Fruit fly (Drosophila melanogaster) whole organism: Measurements from ENCODE around the gene Cyt-c1L.

Source experiments
- CG8478 ChIP-seq: fragments of >200 bp; optimal IDR thresholded peaks from 2 replicates; lab custom pipeline; 2018; ENCODE audit warnings: inconsistent platforms
- EcR ChIP-seq, 2 experiments: fragments of >200 bp; optimal IDR thresholded peaks; 2 replicates each; lab custom pipeline; 2017; ENCODE audit warnings: missing biosample characterization in 2 of 2, missing genetic modification characterization in 2 of 2, missing genetic modification reagents in 2 of 2
- pan ChIP-seq: fragments of >200 bp; optimal IDR thresholded peaks from 2 replicates; lab custom pipeline; 2017
- psq ChIP-seq: fragments of >200 bp; optimal IDR thresholded peaks from 2 replicates; lab custom pipeline; 2017
- usp ChIP-seq: fragments of >200 bp; optimal IDR thresholded peaks from 2 replicates; lab custom pipeline; 2017; ENCODE audit warnings: missing biosample characterization, missing genetic modification characterization, mixed read lengths

dm6 chr3R:29153197-29153644, 50.7 kb downstream of the Cyt-c1L start, which contains the start of the genes Slbp and Rpn2:
- TF ChIP-seq pan (lab: Kevin White, UChicago) (no peak), psq (lab: Kevin White, UChicago) (no peak), EcR (GFP tag; optimal IDR thresholded peaks at IDR 0.05; lab: Kevin White, UChicago) (no peak), CG8478 (lab: Kevin White, UChicago) (no peak), usp (GFP tag; lab: Kevin White, UChicago) (no peak)
